Fruit fly (Drosophila melanogaster): Measurements from ENCODE around the gene sty.

The sty gene

DNA sequence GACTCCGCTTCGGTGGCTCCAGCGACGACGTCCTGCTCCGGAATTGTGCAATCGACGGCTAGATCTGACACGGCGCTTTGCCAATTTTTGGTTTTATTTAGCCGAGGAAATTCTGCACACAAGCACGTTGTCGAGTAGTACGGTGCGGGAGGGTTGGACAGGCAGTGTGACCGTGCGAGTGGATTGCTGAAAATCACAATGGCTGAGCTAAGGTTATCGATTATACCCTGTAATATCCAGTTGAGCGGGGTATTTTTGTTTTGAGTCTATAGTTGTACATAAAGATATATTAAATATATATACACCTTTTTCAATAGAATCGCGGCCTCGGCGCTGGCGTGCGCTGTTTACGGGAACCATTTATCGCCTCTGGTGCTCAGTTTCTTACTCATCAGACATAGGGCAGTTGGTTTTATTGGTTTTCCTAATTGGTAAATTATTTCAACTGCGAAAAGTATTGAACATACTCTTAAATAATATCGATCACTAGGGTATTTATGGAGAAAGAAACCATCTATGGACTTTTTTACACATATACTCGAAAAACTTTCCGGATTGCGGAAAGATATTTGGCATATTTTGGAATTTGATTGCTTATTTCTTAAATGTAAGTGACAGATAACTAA, 35.8 kb upstream of the sty start, which contains the start of gene eIF5B (continued):
- TF ChIP-seq nau (GFP tag; optimal IDR thresholded peaks at IDR 0.05): no peak
- peak; percentile 35 for TF ChIP-seq Fer1 (GFP tag; optimal IDR thresholded peaks at IDR 0.05)
- peak; percentile 72 for TF ChIP-seq CG31441 (GFP tag; IDR thresholded peaks at IDR 0.05)
- peak in 1 of 2 experiments; percentile 31 for TF ChIP-seq crp (GFP tag; optimal IDR thresholded peaks at IDR 0.05)
- TF ChIP-seq knrl (GFP tag; IDR thresholded peaks at IDR 0.05; ENCODE audit: partially characterized antibody): no peak
- no peak for TF ChIP-seq chinmo (GFP tag; IDR thresholded peaks at IDR 0.05; ENCODE audit: partially characterized antibody)
- peak; percentile 46 for TF ChIP-seq Gsc (GFP tag; IDR thresholded peaks at IDR 0.05)
- TF ChIP-seq caup (GFP tag; optimal IDR thresholded peaks at IDR 0.05; ENCODE audit: severe bottlenecking): peak; percentile 67
- TF ChIP-seq CG7745 (tag; optimal IDR thresholded peaks at IDR 0.05): no peak
- peak; percentile 89 for TF ChIP-seq CG32772 (GFP tag; IDR thresholded peaks at IDR 0.05)
- TF ChIP-seq CG12219 (GFP tag; optimal IDR thresholded peaks at IDR 0.05): peak; percentile 74
- peak; percentile 42 for TF ChIP-seq schlank (tag; optimal IDR thresholded peaks at IDR 0.05)
- peak; percentile 64 for TF ChIP-seq zen (tag; optimal IDR thresholded peaks at IDR 0.05)
- no peak for TF ChIP-seq usp (GFP tag; optimal IDR thresholded peaks at IDR 0.05)
- peak; percentile 61; the same call in 1 of the 3 replicates for TF ChIP-seq C15 (GFP tag; IDR thresholded peaks at IDR 0.05)
- TF ChIP-seq CG31388 (GFP tag; optimal IDR thresholded peaks at IDR 0.05): no peak
- 0 out of 2 replicates have a peak, but pooled peaks have one; percentile 44 for TF ChIP-seq gt (GFP tag; IDR thresholded peaks at IDR 0.05)
- TF ChIP-seq Optix (GFP tag; IDR thresholded peaks at IDR 0.05): peak; percentile 90
- TF ChIP-seq CG2712 (tag; optimal IDR thresholded peaks at IDR 0.05): peak; percentile 83
- peak; percentile 66 for TF ChIP-seq D19A (tag; optimal IDR thresholded peaks at IDR 0.05)
- TF ChIP-seq vvl (GFP tag; IDR thresholded peaks at IDR 0.05): peak; percentile 87
- TF ChIP-seq MTF-1 (GFP tag; optimal IDR thresholded peaks at IDR 0.05; ENCODE audit: borderline replicate concordance): peak; percentile 23
- no peak for TF ChIP-seq CG4854 (GFP tag; optimal IDR thresholded peaks at IDR 0.05)
- peak; percentile 23 for TF ChIP-seq CG3065 (GFP tag; optimal IDR thresholded peaks at IDR 0.05)
- no peak for TF ChIP-seq CG7963 (GFP tag; IDR thresholded peaks at IDR 0.05; ENCODE audit: partially characterized antibody)
- peak; percentile 40 for TF ChIP-seq CG13624 (GFP tag; optimal IDR thresholded peaks at IDR 0.05)
- peak; percentile 80 for TF ChIP-seq CG11695 (GFP tag; IDR thresholded peaks at IDR 0.05)
- TF ChIP-seq CG5180 (GFP tag; optimal IDR thresholded peaks at IDR 0.05): no peak
- peak; percentile 57 to 77 for TF ChIP-seq dpn (GFP tag; optimal IDR thresholded peaks at IDR 0.05)
- peak; percentile 60 for TF ChIP-seq gcm (GFP tag; optimal IDR thresholded peaks at IDR 0.05)
- peak; percentile 77 for TF ChIP-seq CG2120 (GFP tag; optimal IDR thresholded peaks at IDR 0.05)
- peak; percentile 68 for TF ChIP-seq CG10321 (GFP tag; IDR thresholded peaks at IDR 0.05)
- TF ChIP-seq tna (GFP tag; IDR thresholded peaks at IDR 0.05; ENCODE audit: partially characterized antibody): no peak
- peak; percentile 79 for TF ChIP-seq ranshi (GFP tag; IDR thresholded peaks at IDR 0.05)
- TF ChIP-seq CG3407 (GFP tag; optimal IDR thresholded peaks at IDR 0.05): peak; percentile 38
- peak; percentile 44; the same call in 1 of the 2 replicates for TF ChIP-seq amos (GFP tag; IDR thresholded peaks at IDR 0.05; ENCODE audit: partially characterized antibody)
- peak; percentile 70 for TF ChIP-seq CG33557 (GFP tag; optimal IDR thresholded peaks at IDR 0.05)
- TF ChIP-seq odd (GFP tag; optimal IDR thresholded peaks at IDR 0.05): peak; percentile 59
- TF ChIP-seq CG15601 (tag; optimal IDR thresholded peaks at IDR 0.05): peak; percentile 59
- peak; percentile 68 for TF ChIP-seq B-H1 (GFP tag; IDR thresholded peaks at IDR 0.05)
- TF ChIP-seq CG10543 (GFP tag; optimal IDR thresholded peaks at IDR 0.05): peak; percentile 74
- TF ChIP-seq CG16815 (GFP tag; optimal IDR thresholded peaks at IDR 0.05): peak; percentile 82
- TF ChIP-seq ems (GFP tag; optimal IDR thresholded peaks at IDR 0.05): peak; percentile 58
- peak; percentile 80; the same call in 2 of the 3 replicates for TF ChIP-seq CG3726 (GFP tag; IDR thresholded peaks at IDR 0.05)
- TF ChIP-seq gfzf (GFP tag; optimal IDR thresholded peaks at IDR 0.05): peak; percentile 65
- peak; percentile 87 for TF ChIP-seq CG10366 (GFP tag; IDR thresholded peaks at IDR 0.05)
- peak; percentile 51 for TF ChIP-seq jing (GFP tag; optimal IDR thresholded peaks at IDR 0.05)
- TF ChIP-seq chm (GFP tag; IDR thresholded peaks at IDR 0.05): peak; percentile 75
- TF ChIP-seq crol (GFP tag; IDR thresholded peaks at IDR 0.05): peak; percentile 92
